Fruit fly (Drosophila melanogaster) whole organism: ENCODE data around the gene CG7766.
"Not testable (repeated sequence)": the region's sequence is repeated elsewhere in the genome, so short reads cannot be mapped to it uniquely, and the experiment has no call there.

Experiments used
- CG8478 ChIP-seq: fragments of >200 bp; optimal IDR thresholded peaks from 2 replicates; lab custom pipeline; 2018; ENCODE audit warnings: inconsistent platforms
- Dll ChIP-seq: fragments of >200 bp; optimal IDR thresholded peaks from 2 replicates; lab custom pipeline; 2017
- EcR ChIP-seq, 2 experiments: fragments of >200 bp; optimal IDR thresholded peaks; 2 replicates each; lab custom pipeline; 2017; ENCODE audit warnings: missing biosample characterization in 2 of 2, missing genetic modification characterization in 2 of 2, missing genetic modification reagents in 2 of 2
- pan ChIP-seq: fragments of >200 bp; optimal IDR thresholded peaks from 2 replicates; lab custom pipeline; 2017
- psq ChIP-seq: fragments of >200 bp; optimal IDR thresholded peaks from 2 replicates; lab custom pipeline; 2017
- usp ChIP-seq: fragments of >200 bp; optimal IDR thresholded peaks from 2 replicates; lab custom pipeline; 2017; ENCODE audit warnings: missing biosample characterization, missing genetic modification characterization, mixed read lengths

Gene CG7766

dm6 chrX:9087920-9088417 is 15.6 kb downstream of the CG7766 start, which contains the start of gene CG6999:
TSS of gene CG6999 (plus strand) at chrX:9088367.
- TF ChIP-seq CG8478 (lab: Kevin White, UChicago); EcR (GFP tag; optimal IDR thresholded peaks at IDR 0.05; lab: Kevin White, UChicago); Dll (lab: Kevin White, UChicago): not testable (repeated sequence)

dm6 chrX:9086702-9087179 is 16.8 kb downstream of the CG7766 start, which contains the start of gene CG32706:
TSS of gene CG32706 (plus strand) at chrX:9087129.
- not testable (repeated sequence) for TF ChIP-seq CG8478 (lab: Kevin White, UChicago); EcR (GFP tag; optimal IDR thresholded peaks at IDR 0.05; lab: Kevin White, UChicago); usp

- TF ChIP-seq CG8478 (lab: Kevin White, UChicago) (no peak), pan (lab: Kevin White, UChicago) (no peak), Dll (lab: Kevin White, UChicago) (no peak), usp (no peak), psq (lab: Kevin White, UChicago) (no peak), EcR (GFP tag; optimal IDR thresholded peaks at IDR 0.05; lab: Kevin White, UChicago) (no peak)
These were observed 17.8 kb downstream of the CG7766 start, which contains the start of gene CG32708 for dm6 chrX:9085726-9086125. TSS of gene CG32708 (plus strand) at chrX:9085932.

- TF ChIP-seq usp (no peak), Dll (lab: Kevin White, UChicago) (no peak), EcR (GFP tag; optimal IDR thresholded peaks at IDR 0.05; lab: Kevin White, UChicago) (no peak), psq (lab: Kevin White, UChicago) (no peak), CG8478 (lab: Kevin White, UChicago) (no peak), pan (lab: Kevin White, UChicago) (no peak)
These were observed 20.9 kb downstream of the CG7766 start, which contains the start of gene APC4 for dm6 chrX:9082600-9082999. TSS of gene APC4 (plus strand) at chrX:9082931.

dm6 chrX:9080962-9081361 is 22.6 kb downstream of the CG7766 start, which contains the start of the genes CG7246 and HP1b:
TSS of gene CG7246 (minus strand) at chrX:9081057.
TSS of gene HP1b (plus strand) at chrX:9081063.
- TF ChIP-seq psq (lab: Kevin White, UChicago) (no peak), Dll (lab: Kevin White, UChicago) (no peak), pan (lab: Kevin White, UChicago) (no peak), CG8478 (lab: Kevin White, UChicago) (no peak), usp (no peak), EcR (GFP tag; optimal IDR thresholded peaks at IDR 0.05; lab: Kevin White, UChicago) (no peak)

dm6 chrX:9078263-9078662 is 25.3 kb downstream of the CG7766 start, which contains the start of gene CG44325:
TSS of gene CG44325 (minus strand) at chrX:9078499.
- no peak for TF ChIP-seq pan (lab: Kevin White, UChicago)
- TF ChIP-seq EcR (GFP tag; optimal IDR thresholded peaks at IDR 0.05; lab: Kevin White, UChicago), result no peak
- TF ChIP-seq usp, result no peak
- no peak for TF ChIP-seq CG8478 (lab: Kevin White, UChicago)
- TF ChIP-seq Dll (lab: Kevin White, UChicago), result no peak
- no peak for TF ChIP-seq psq (lab: Kevin White, UChicago)

- TF ChIP-seq psq (lab: Kevin White, UChicago), result no peak
- no peak for TF ChIP-seq EcR (GFP tag; optimal IDR thresholded peaks at IDR 0.05; lab: Kevin White, UChicago)
- no peak for TF ChIP-seq CG8478 (lab: Kevin White, UChicago)
- no peak for TF ChIP-seq usp
- no peak for TF ChIP-seq Dll (lab: Kevin White, UChicago)
- TF ChIP-seq pan (lab: Kevin White, UChicago), result no peak
These were observed 26.0 kb downstream of the CG7766 start for dm6 chrX:9077558-9077957.

dm6 chrX:9075641-9076324 is 27.8 kb downstream of the CG7766 start:
- TF ChIP-seq usp (no peak), pan (lab: Kevin White, UChicago) (no peak), CG8478 (lab: Kevin White, UChicago) (no peak), psq (lab: Kevin White, UChicago) (no peak), Dll (lab: Kevin White, UChicago) (no peak), EcR (GFP tag; optimal IDR thresholded peaks at IDR 0.05; lab: Kevin White, UChicago) (no peak)

dm6 chrX:9074040-9074439 is 29.5 kb downstream of the CG7766 start:
- TF ChIP-seq psq (lab: Kevin White, UChicago) (no peak), pan (lab: Kevin White, UChicago) (no peak), CG8478 (lab: Kevin White, UChicago) (no peak)

- TF ChIP-seq pan (lab: Kevin White, UChicago) (no peak), usp (no peak), Dll (lab: Kevin White, UChicago) (no peak), CG8478 (lab: Kevin White, UChicago) (no peak)
These were observed 32.2 kb downstream of the CG7766 start, which contains the start of gene CG10970 for dm6 chrX:9071308-9071707. TSS of gene CG10970 (minus strand) at chrX:9071408.

dm6 chrX:9068822-9069221 is 34.7 kb downstream of the CG7766 start:
- TF ChIP-seq psq (lab: Kevin White, UChicago) (no peak), usp (no peak), Dll (lab: Kevin White, UChicago) (no peak), CG8478 (lab: Kevin White, UChicago) (no peak), EcR (GFP tag; optimal IDR thresholded peaks at IDR 0.05; lab: Kevin White, UChicago) (no peak), pan (lab: Kevin White, UChicago) (no peak)
